Worm (Caenorhabditis elegans) whole organism, young adult: ENCODE measurements around the gene F44G4.1.

Experiments used
- B0336.3 ChIP-seq: fragments of 200-800 bp; sonication (Bioruptor generic); IDR thresholded peaks from 2 replicates; pipeline ENCODE4 v1.3.6; 2022; ENCODE audit warnings: missing genetic modification characterization, missing compliant biosample characterization
- F10E7.11 ChIP-seq: sonication (generic microtip); optimal IDR thresholded peaks from 2 replicates; lab custom pipeline; 2017; ENCODE audit warnings: mild to moderate bottlenecking, missing genetic modification characterization, moderate library complexity, missing compliant biosample characterization
- F33H1.4 ChIP-seq: fragments of 200-800 bp; sonication (Bioruptor generic); IDR thresholded peaks from 2 replicates; pipeline ENCODE4 v1.3.6; 2022; ENCODE audit warnings: missing genetic modification reagents, missing genetic modification characterization, missing compliant biosample characterization
- F57C9.4 ChIP-seq: sonication (generic microtip); optimal IDR thresholded peaks from 2 replicates; lab custom pipeline; 2017; ENCODE audit warnings: mild to moderate bottlenecking, missing genetic modification characterization, missing compliant biosample characterization
- T07F8.4 ChIP-seq: sonication (generic microtip); optimal IDR thresholded peaks from 2 replicates; lab custom pipeline; 2016; ENCODE audit warnings: mild to moderate bottlenecking, missing genetic modification characterization, moderate library complexity, missing compliant biosample characterization
- Y79H2A.3 ChIP-seq: fragments of 200-800 bp; sonication (Bioruptor generic); conservative IDR thresholded peaks from 2 replicates; pipeline ENCODE4 v1.3.6; 2022; ENCODE audit warnings: missing genetic modification reagents, missing genetic modification characterization, missing compliant biosample characterization
- akir-1 ChIP-seq: fragments of 200-800 bp; sonication (Bioruptor generic); optimal IDR thresholded peaks from 2 replicates; lab custom pipeline; 2018; ENCODE audit warnings: mild to moderate bottlenecking, missing genetic modification characterization, moderate library complexity, missing compliant biosample characterization
- ama-1 ChIP-seq, 3 experiments: fragments of 150-350 bp in 1 of 3; sonication (generic microtip) in 2 of 3; optimal IDR thresholded peaks; 2 replicates each; lab custom pipeline; 2014 to 2018; ENCODE audit warnings: missing biosample characterization in 2 of 3, missing genetic modification characterization in 2 of 3, missing genetic modification reagents in 2 of 3
- aptf-2 ChIP-seq: fragments of 200-800 bp; sonication (Bioruptor generic); conservative IDR thresholded peaks from 2 replicates; pipeline ENCODE4 v1.3.6; 2022; ENCODE audit warnings: missing genetic modification reagents, missing genetic modification characterization, missing compliant biosample characterization
- athp-1 ChIP-seq: sonication (generic microtip); optimal IDR thresholded peaks from 2 replicates; lab custom pipeline; 2017; ENCODE audit warnings: mild to moderate bottlenecking, missing genetic modification characterization, missing compliant biosample characterization
- ccch-3 ChIP-seq: fragments of 200-800 bp; sonication (Bioruptor generic); optimal IDR thresholded peaks from 2 replicates; lab custom pipeline; 2018; ENCODE audit warnings: mild to moderate bottlenecking, missing genetic modification characterization, missing compliant biosample characterization
- cebp-1 ChIP-seq, 2 experiments: fragments of 200-800 bp in 1 of 2; sonication (Bioruptor generic) in 1 of 2; sonication (generic microtip) in 1 of 2; IDR thresholded peaks in 1 of 2; optimal IDR thresholded peaks in 1 of 2; 2 replicates each; pipeline versions ENCODE4 v1.3.6 to Lab custom; 2017 to 2022; ENCODE audit warnings: missing compliant biosample characterization in 2 of 2, missing genetic modification characterization in 2 of 2, mild to moderate bottlenecking in 1 of 2, missing genetic modification reagents in 1 of 2, moderate library complexity in 1 of 2
- cebp-2 ChIP-seq: fragments of 200-800 bp; sonication (Bioruptor generic); IDR thresholded peaks from 2 replicates; pipeline ENCODE4 v1.3.6; 2022; ENCODE audit warnings: missing genetic modification characterization, missing compliant biosample characterization
- ceh-27 ChIP-seq: fragments of 200-800 bp; sonication (Bioruptor generic); optimal IDR thresholded peaks from 2 replicates; lab custom pipeline; 2018; ENCODE audit warnings: mild to moderate bottlenecking, missing genetic modification characterization, moderate library complexity, missing compliant biosample characterization
- die-1 ChIP-seq: sonication (generic microtip); optimal IDR thresholded peaks from 2 replicates; lab custom pipeline; 2016; ENCODE audit warnings: missing genotype, mild to moderate bottlenecking, missing genetic modification characterization, missing compliant biosample characterization
- dox-1 ChIP-seq: fragments of 200-800 bp; sonication (Bioruptor generic); IDR thresholded peaks from 2 replicates; pipeline ENCODE4 v1.3.6; 2022; ENCODE audit warnings: missing genetic modification reagents, missing genetic modification characterization, missing compliant biosample characterization
- gei-17 ChIP-seq: fragments of 200-800 bp; sonication (Bioruptor generic); optimal IDR thresholded peaks from 2 replicates; lab custom pipeline; 2018; ENCODE audit warnings: mild to moderate bottlenecking, missing genetic modification characterization, missing compliant biosample characterization
- hlh-26 ChIP-seq: fragments of 200-800 bp; sonication (Bioruptor generic); conservative IDR thresholded peaks from 2 replicates; pipeline ENCODE4 v1.3.6; 2022; ENCODE audit warnings: missing genetic modification reagents, missing genetic modification characterization, missing compliant biosample characterization
- lin-54 ChIP-seq: fragments of 200-800 bp; sonication (Bioruptor generic); optimal IDR thresholded peaks from 2 replicates; lab custom pipeline; 2018; ENCODE audit warnings: mild to moderate bottlenecking, missing genetic modification characterization, missing compliant biosample characterization
- lir-1 ChIP-seq: fragments of 200-800 bp; sonication (Bioruptor generic); conservative IDR thresholded peaks from 2 replicates; pipeline ENCODE4 v1.3.6; 2022; ENCODE audit warnings: missing genetic modification reagents, missing genetic modification characterization, missing compliant biosample characterization
- madf-3 ChIP-seq: fragments of 200-800 bp; sonication (Bioruptor generic); IDR thresholded peaks from 2 replicates; pipeline ENCODE4 v1.3.6; 2022; ENCODE audit warnings: missing genetic modification reagents, missing genetic modification characterization, missing compliant biosample characterization
- mcd-1 ChIP-seq: fragments of 200-800 bp; sonication (Bioruptor generic); IDR thresholded peaks from 2 replicates; pipeline ENCODE4 v1.3.6; 2022; ENCODE audit warnings: missing genetic modification reagents, missing genetic modification characterization, missing compliant biosample characterization
- nfya-2 ChIP-seq: fragments of 200-800 bp; sonication (Bioruptor generic); IDR thresholded peaks from 2 replicates; pipeline ENCODE4 v1.3.6; 2022; ENCODE audit warnings: missing genetic modification reagents, missing genetic modification characterization, missing compliant biosample characterization
- pha-4 ChIP-seq: fragments of 150-350 bp; sonication (generic microtip); optimal IDR thresholded peaks from 2 replicates; lab custom pipeline; 2014; ENCODE audit warnings: missing biosample characterization, missing genetic modification reagents, missing genetic modification characterization
- sea-2 ChIP-seq: fragments of 200-800 bp; sonication (Bioruptor generic); IDR thresholded peaks from 2 replicates; pipeline ENCODE4 v1.3.6; 2022; ENCODE audit warnings: missing genetic modification characterization, missing compliant biosample characterization
- snpc-1.1 ChIP-seq: sonication (generic microtip); optimal IDR thresholded peaks from 2 replicates; lab custom pipeline; 2017; ENCODE audit warnings: missing genetic modification characterization, mild to moderate bottlenecking, missing compliant biosample characterization, antibody characterized with exemption, moderate library complexity, missing genotype, missing genetic modification reagents; ENCODE audit not compliant: insufficient read depth
- tbp1 ChIP-seq: fragments of 200-800 bp; sonication (Bioruptor generic); optimal IDR thresholded peaks from 2 replicates; lab custom pipeline; 2018; ENCODE audit warnings: mild to moderate bottlenecking, missing genetic modification characterization, missing compliant biosample characterization
- tlf-1 ChIP-seq: fragments of 200-800 bp; sonication (Bioruptor generic); optimal IDR thresholded peaks from 2 replicates; lab custom pipeline; 2018; ENCODE audit warnings: mild to moderate bottlenecking, missing genetic modification characterization, missing compliant biosample characterization
- ztf-18 ChIP-seq: sonication (generic microtip); optimal IDR thresholded peaks from 2 replicates; lab custom pipeline; 2016; ENCODE audit warnings: missing genotype, mild to moderate bottlenecking, missing genetic modification characterization, missing compliant biosample characterization
- ztf-3 ChIP-seq: fragments of 200-800 bp; sonication (Bioruptor generic); optimal IDR thresholded peaks from 2 replicates; lab custom pipeline; 2018; ENCODE audit warnings: mild to moderate bottlenecking, missing genetic modification characterization, missing compliant biosample characterization

F44G4.1 gene

ce11 chrII:8959081-8959480 lies 35.4 kb upstream of the F44G4.1 start:
- TF ChIP-seq madf-3 (0 out of 2 replicates have a peak, but pooled peaks have one; percentile 33), F10E7.11 (tag; lab: Kevin White, UChicago) (no peak), tlf-1 (GFP tag; lab: Kevin White, UChicago) (no peak), cebp-2 (GFP tag; lab: Robert Waterston, UW) (no peak)

ce11 chrII:8960414-8960813 lies 34.0 kb upstream of the F44G4.1 start, which contains the start of gene cal-2:
Gene cal-2, plus strand, starts transcription at chrII:8960714.
- TF ChIP-seq B0336.3 (no peak), ceh-27 (GFP tag; lab: Kevin White, UChicago) (no peak)

ce11 chrII:8961450-8961849 lies 33.0 kb upstream of the F44G4.1 start:
- TF ChIP-seq ccch-3 (GFP tag; lab: Kevin White, UChicago) (no peak), akir-1 (GFP tag; lab: Kevin White, UChicago) (no peak), nfya-2 (GFP tag; lab: Robert Waterston, UW) (no peak), snpc-1.1 (tag; lab: Kevin White, UChicago) (no peak), lir-1 (GFP tag; lab: Robert Waterston, UW) (no peak), sea-2 (GFP tag; lab: Robert Waterston, UW) (no peak), F33H1.4 (GFP tag; lab: Robert Waterston, UW) (no peak), ztf-18 (tag; lab: Kevin White, UChicago) (no peak), T07F8.4 (tag; lab: Kevin White, UChicago) (no peak), dox-1 (GFP tag; lab: Robert Waterston, UW) (no peak), F57C9.4 (tag; lab: Kevin White, UChicago) (no peak)

- TF ChIP-seq dox-1 (GFP tag; lab: Robert Waterston, UW) (peak; percentile 39; the same call in 1 of the 2 replicates), ama-1 (optimal IDR thresholded peaks at IDR 0.05; lab: Kevin White, UChicago) (no peak), ama-1 (GFP tag; optimal IDR thresholded peaks at IDR 0.05; lab: Kevin White, UChicago) (peak in 1 of 2 experiments; percentile 0), cebp-2 (GFP tag; lab: Robert Waterston, UW) (no peak), gei-17 (GFP tag; lab: Kevin White, UChicago) (no peak), cebp-1 (GFP tag; IDR thresholded peaks at IDR 0.05; lab: Robert Waterston, UW) (no peak), cebp-1 (tag; optimal IDR thresholded peaks at IDR 0.05; lab: Kevin White, UChicago) (peak; percentile 2)
- TF ChIP-seq, all 124 proteins: peak for 3
Measured at ce11 chrII:8962206-8962605, 32.2 kb upstream of the F44G4.1 start.

- TF ChIP-seq hlh-26 (GFP tag; lab: Robert Waterston, UW) (no peak), tbp1 (GFP tag; lab: Kevin White, UChicago) (no peak), athp-1 (tag; lab: Kevin White, UChicago) (no peak), ztf-3 (GFP tag; lab: Kevin White, UChicago) (no peak), aptf-2 (no peak), pha-4 (tag; lab: Kevin White, UChicago) (no peak), mcd-1 (GFP tag; lab: Robert Waterston, UW) (no peak), lin-54 (GFP tag; lab: Kevin White, UChicago) (no peak), die-1 (tag; lab: Kevin White, UChicago) (no peak), Y79H2A.3 (GFP tag; lab: Robert Waterston, UW) (no peak), akir-1 (GFP tag; lab: Kevin White, UChicago) (no peak)
Measured at ce11 chrII:8964049-8964448, 30.4 kb upstream of the F44G4.1 start, which contains the start of gene sftd-3. Gene sftd-3, minus strand, starts transcription at chrII:8964149.
